Fruit fly (Drosophila melanogaster): ENCODE data around the gene CG3149.

- TF ChIP-seq Vsx2 (GFP tag; optimal IDR thresholded peaks at IDR 0.05; ENCODE audit: partially characterized antibody) = no peak
- TF ChIP-seq Abd-B (GFP tag; optimal IDR thresholded peaks at IDR 0.05) = no peak
- no peak for TF ChIP-seq brk (GFP tag; optimal IDR thresholded peaks at IDR 0.05)
- no peak for TF ChIP-seq h (GFP tag; optimal IDR thresholded peaks at IDR 0.05)
- TF ChIP-seq N (GFP tag; optimal IDR thresholded peaks at IDR 0.05) = no peak
These were observed 953 bp upstream of the CG3149 start for dm6 chrX:5695958-5696357.

All from whole organism, wandering third instar larva.